Fruit fly (Drosophila melanogaster): Measurements from ENCODE around the gene shi.

The shi gene

DNA sequence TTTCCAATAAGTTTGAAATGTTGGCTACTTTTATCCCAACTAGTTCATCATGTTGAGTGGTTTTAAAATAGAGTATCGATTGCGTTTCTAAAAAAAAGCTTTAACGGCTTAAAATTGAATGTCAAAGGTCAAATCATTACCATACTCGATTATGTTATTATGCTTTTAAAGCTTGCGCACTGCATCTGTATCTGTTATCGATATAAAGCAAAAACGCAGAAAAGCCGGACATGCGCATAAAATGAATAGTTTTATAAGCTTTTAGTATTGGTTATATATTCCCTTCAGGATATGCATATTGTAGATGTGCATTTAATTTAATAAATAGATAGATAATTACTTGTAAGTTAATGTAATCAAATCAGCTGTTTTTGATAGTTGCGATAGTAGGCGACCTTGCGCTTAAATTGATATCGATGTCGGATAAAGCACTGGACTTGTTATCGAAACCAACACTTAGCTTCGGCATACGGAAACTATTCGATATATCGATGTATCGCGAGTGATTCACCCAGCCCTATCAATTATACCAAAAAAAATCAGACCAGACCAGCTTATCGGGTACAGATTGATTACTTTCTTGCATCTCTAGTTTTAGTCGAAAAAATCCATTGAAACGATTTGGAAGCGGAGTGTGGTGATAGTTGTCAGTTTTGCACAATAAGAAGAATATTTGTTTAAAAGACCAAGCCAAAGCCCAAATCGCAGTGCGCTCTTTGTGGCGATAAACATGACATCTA, at the start of gene shi:
TSS of gene shi (plus strand) at position 511 of the 740 bp plus-strand sequence.
- TF ChIP-seq CG9948 (tag; optimal IDR thresholded peaks at IDR 0.05) (no peak), gl (tag; optimal IDR thresholded peaks at IDR 0.05) (no peak), CG4496 (GFP tag; IDR thresholded peaks at IDR 0.05) (no peak), CG15710 (tag; optimal IDR thresholded peaks at IDR 0.05) (no peak), Pif1B (GFP tag; optimal IDR thresholded peaks at IDR 0.05) (no peak), CG8301 (tag; optimal IDR thresholded peaks at IDR 0.05) (no peak), CG13204 (GFP tag; optimal IDR thresholded peaks at IDR 0.05) (no peak), CG17806 (tag; optimal IDR thresholded peaks at IDR 0.05) (no peak), D1 (tag; optimal IDR thresholded peaks at IDR 0.05) (no peak), CG8159 (tag; optimal IDR thresholded peaks at IDR 0.05) (no peak), CG34367 (tag; optimal IDR thresholded peaks at IDR 0.05) (no peak), CG10348 (GFP tag; IDR thresholded peaks at IDR 0.05) (no peak), rn (GFP tag; IDR thresholded peaks at IDR 0.05) (no peak), Pif1A (GFP tag; optimal IDR thresholded peaks at IDR 0.05) (no peak), CG12605 (GFP tag; IDR thresholded peaks at IDR 0.05) (no peak), CG32121 (GFP tag; IDR thresholded peaks at IDR 0.05) (no peak)

DNA sequence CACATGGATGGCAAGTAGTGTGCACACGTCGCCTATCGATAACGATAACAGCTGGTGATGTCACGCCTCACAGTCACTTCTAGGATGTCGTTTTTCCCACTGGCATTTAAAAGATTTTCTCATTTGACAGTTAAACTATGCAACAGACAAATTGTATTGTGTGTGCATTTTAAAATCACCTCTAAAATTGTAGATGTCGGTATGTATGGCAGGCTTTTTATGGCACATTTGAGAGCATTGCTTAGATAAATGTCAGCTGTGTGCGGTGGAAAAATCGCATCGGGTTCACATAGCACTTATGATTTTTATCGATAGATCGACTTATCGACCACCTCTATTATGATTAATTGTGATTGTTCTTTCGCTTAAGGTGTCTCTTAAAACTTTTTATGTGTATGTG, 47.8 kb upstream of the shi start, which contains the start of the genes ArgRS and CG8578:
TSS of gene ArgRS (minus strand) at position 7 of the 400 bp plus-strand sequence.
TSS of gene CG8578 (plus strand) at position 338 of the 400 bp plus-strand sequence.
- peak; percentile 47; the same call in 1 of the 2 replicates for TF ChIP-seq CG32121 (GFP tag; IDR thresholded peaks at IDR 0.05)
- no peak for TF ChIP-seq gl (tag; optimal IDR thresholded peaks at IDR 0.05)
- peak; percentile 82 for TF ChIP-seq CG4496 (GFP tag; IDR thresholded peaks at IDR 0.05)
- no peak for TF ChIP-seq CG14655 (GFP tag; optimal IDR thresholded peaks at IDR 0.05)
- peak; percentile 55 for TF ChIP-seq rn (GFP tag; IDR thresholded peaks at IDR 0.05)
- no peak for TF ChIP-seq fd96Ca (GFP tag; IDR thresholded peaks at IDR 0.05)
- TF ChIP-seq Pif1A (GFP tag; optimal IDR thresholded peaks at IDR 0.05) = no peak
- no peak for TF ChIP-seq CG34367 (tag; optimal IDR thresholded peaks at IDR 0.05)
- no peak for TF ChIP-seq CG8159 (tag; optimal IDR thresholded peaks at IDR 0.05)
- no peak for TF ChIP-seq D1 (tag; optimal IDR thresholded peaks at IDR 0.05)
- TF ChIP-seq Ets98B (GFP tag; IDR thresholded peaks at IDR 0.05) = no peak
- peak; percentile 52 for TF ChIP-seq Pif1B (GFP tag; optimal IDR thresholded peaks at IDR 0.05)
- TF ChIP-seq CG17806 (tag; optimal IDR thresholded peaks at IDR 0.05) = no peak
- no peak for TF ChIP-seq EcR (GFP tag; optimal IDR thresholded peaks at IDR 0.05)
- peak; percentile 3 for TF ChIP-seq CG9948 (tag; optimal IDR thresholded peaks at IDR 0.05)
- TF ChIP-seq CG8301 (tag; optimal IDR thresholded peaks at IDR 0.05) = no peak
- TF ChIP-seq CG10348 (GFP tag; IDR thresholded peaks at IDR 0.05) = no peak
- no peak for TF ChIP-seq CG12605 (GFP tag; IDR thresholded peaks at IDR 0.05)
- TF ChIP-seq CG13204 (GFP tag; optimal IDR thresholded peaks at IDR 0.05) = no peak
- TF ChIP-seq Snoo (tag; optimal IDR thresholded peaks at IDR 0.05) = peak; percentile 60
- peak; percentile 22 for TF ChIP-seq CG15710 (tag; optimal IDR thresholded peaks at IDR 0.05)

DNA sequence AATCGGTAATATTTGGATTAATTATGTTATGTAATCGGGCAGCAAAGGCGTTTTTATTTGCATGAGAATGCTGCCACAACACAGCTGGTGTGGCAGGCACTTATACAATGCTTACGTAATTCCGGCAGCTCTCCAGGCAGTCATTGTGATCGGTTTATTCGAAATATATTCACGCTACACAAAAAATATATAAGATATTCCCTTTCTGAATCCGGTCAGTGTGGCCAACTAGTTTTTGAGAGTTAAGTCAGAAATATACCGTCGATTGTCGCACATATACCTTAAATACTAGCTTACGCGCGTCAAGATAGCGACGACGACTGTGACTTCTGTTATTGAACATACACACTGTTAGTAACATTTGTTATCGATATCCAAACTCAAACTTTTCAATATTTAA, 42.9 kb upstream of the shi start, which contains the start of gene sun:
TSS of gene sun (minus strand) at position 238 of the 400 bp plus-strand sequence.
- TF ChIP-seq rn (GFP tag; IDR thresholded peaks at IDR 0.05) = no peak
- no peak for TF ChIP-seq gl (tag; optimal IDR thresholded peaks at IDR 0.05)
- TF ChIP-seq CG12605 (GFP tag; IDR thresholded peaks at IDR 0.05) = no peak
- no peak for TF ChIP-seq CG8159 (tag; optimal IDR thresholded peaks at IDR 0.05)
- no peak for TF ChIP-seq Snoo (tag; optimal IDR thresholded peaks at IDR 0.05)
- no peak for TF ChIP-seq CG10348 (GFP tag; IDR thresholded peaks at IDR 0.05)
- TF ChIP-seq CG8301 (tag; optimal IDR thresholded peaks at IDR 0.05) = no peak
- no peak for TF ChIP-seq CG4496 (GFP tag; IDR thresholded peaks at IDR 0.05)
- no peak for TF ChIP-seq CG34367 (tag; optimal IDR thresholded peaks at IDR 0.05)
- TF ChIP-seq D1 (tag; optimal IDR thresholded peaks at IDR 0.05) = no peak
- no peak for TF ChIP-seq fd96Ca (GFP tag; IDR thresholded peaks at IDR 0.05)

DNA sequence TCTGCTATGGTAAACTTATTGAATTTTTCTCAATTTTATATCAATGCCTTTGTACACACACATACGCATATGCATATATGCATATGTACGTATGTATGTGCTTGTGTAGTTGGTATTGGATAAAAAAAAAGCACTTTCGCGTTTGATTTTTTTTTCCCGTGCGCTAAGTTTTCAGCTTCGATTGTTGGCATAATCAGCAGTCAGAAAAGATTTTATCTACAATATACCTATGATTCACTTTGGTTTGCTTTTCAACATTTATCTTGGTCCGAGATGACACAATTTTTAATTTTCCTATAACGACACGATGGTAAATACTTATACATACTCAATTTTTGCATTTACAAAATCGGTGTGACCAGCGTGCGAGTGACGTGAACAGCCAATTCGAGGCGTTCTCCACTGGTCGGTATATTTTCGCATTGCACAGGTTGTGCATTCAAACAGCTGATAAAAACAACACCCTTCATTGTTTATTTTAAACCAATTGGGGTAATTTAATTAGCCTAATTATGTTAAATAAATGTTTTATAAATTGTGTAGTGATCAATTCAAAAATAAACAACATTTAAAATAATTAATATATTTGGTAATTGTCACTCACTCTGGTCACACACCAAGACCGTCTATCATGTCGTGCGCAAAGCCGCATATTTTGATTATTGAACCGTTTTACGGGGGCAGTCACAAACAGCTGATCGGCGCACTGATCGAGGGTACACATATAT, 38.9 kb upstream of the shi start, which contains the start of the genes UBL3 and CG15914:
TSS of gene UBL3 (minus strand) at position 361 of the 728 bp plus-strand sequence.
TSS of gene CG15914 (plus strand) at position 607 of the 728 bp plus-strand sequence.
- TF ChIP-seq Pif1B (GFP tag; optimal IDR thresholded peaks at IDR 0.05) = peak; percentile 25
- no peak for TF ChIP-seq gl (tag; optimal IDR thresholded peaks at IDR 0.05)

DNA sequence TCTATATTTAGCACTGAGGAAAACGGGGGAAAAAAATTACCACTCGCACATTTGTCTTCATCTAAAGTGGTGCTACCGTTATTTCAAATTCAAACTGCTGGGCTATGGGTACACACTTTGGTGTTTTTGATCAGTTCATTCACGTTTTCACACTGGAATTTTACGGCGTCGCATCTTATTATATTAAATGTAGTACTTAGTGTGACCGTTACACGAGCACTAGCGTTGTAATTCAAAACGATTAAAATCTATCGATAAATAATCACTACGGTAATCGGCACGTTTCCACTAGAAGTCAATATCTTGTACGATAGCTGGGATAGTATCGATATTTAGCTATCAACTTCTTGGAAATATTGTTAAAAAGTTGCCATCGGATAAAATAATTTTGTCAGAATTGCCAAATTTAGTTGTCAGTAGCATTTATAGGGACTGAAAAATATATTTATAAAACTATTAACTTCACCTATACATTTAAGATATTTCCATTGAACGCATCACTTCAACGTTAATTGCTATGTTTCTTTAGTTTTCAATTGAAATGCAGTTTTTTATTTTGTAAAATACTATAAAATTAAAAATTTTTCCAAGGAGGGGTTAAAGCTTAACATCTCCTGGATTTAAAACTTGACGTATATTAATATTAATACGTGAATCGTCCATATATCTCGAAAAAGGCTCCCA, 34.2 kb upstream of the shi start, which contains the start of the genes CG46440 and Myb:
TSS of gene CG46440 (minus strand) at position 223 of the 684 bp plus-strand sequence.
TSS of gene Myb (minus strand) at position 223 of the 684 bp plus-strand sequence.
- 0 out of 3 replicates have a peak, but pooled peaks have one; percentile 29 for TF ChIP-seq CG4496 (GFP tag; IDR thresholded peaks at IDR 0.05)
- TF ChIP-seq Pif1A (GFP tag; optimal IDR thresholded peaks at IDR 0.05) = no peak
- TF ChIP-seq Ets98B (GFP tag; IDR thresholded peaks at IDR 0.05) = 0 out of 2 replicates have a peak, but pooled peaks have one; percentile 7

All from whole organism, pupa.